Worm (Caenorhabditis elegans) whole organism, L2 larva: ENCODE measurements around the gene srh-281.

Experiments
- C34F6.9 ChIP-seq: fragments of 150-350 bp; optimal IDR thresholded peaks from 2 replicates; lab custom pipeline; 2014; ENCODE audit warnings: missing biosample characterization, missing genetic modification characterization
- F13H6.1 ChIP-seq: sonication (generic microtip); optimal IDR thresholded peaks from 2 replicates; lab custom pipeline; 2016; ENCODE audit warnings: missing genetic modification characterization, missing compliant biosample characterization
- R02D3.7 ChIP-seq: fragments of 150-350 bp; optimal IDR thresholded peaks from 2 replicates; lab custom pipeline; 2014; ENCODE audit warnings: missing biosample characterization, missing genetic modification characterization
- Y55F3AM.14 ChIP-seq: fragments of 200-800 bp; sonication (Bioruptor generic); optimal IDR thresholded peaks from 2 replicates; lab custom pipeline; 2018; ENCODE audit warnings: mild to moderate bottlenecking, missing genetic modification characterization, missing compliant biosample characterization
- ZK546.5 ChIP-seq: sonication (generic microtip); optimal IDR thresholded peaks from 2 replicates; lab custom pipeline; 2017; ENCODE audit warnings: missing biosample characterization, missing genetic modification characterization
- alr-1 ChIP-seq: fragments of 150-350 bp; optimal IDR thresholded peaks from 2 replicates; lab custom pipeline; 2014; ENCODE audit warnings: missing biosample characterization, missing genetic modification characterization
- aly-2 ChIP-seq: fragments of 150-350 bp; optimal IDR thresholded peaks from 2 replicates; lab custom pipeline; 2014; ENCODE audit warnings: missing biosample characterization, missing genetic modification characterization
- blmp-1 ChIP-seq: sonication (generic microtip); optimal IDR thresholded peaks from 2 replicates; lab custom pipeline; 2017; ENCODE audit warnings: missing genetic modification characterization, mild to moderate bottlenecking, missing compliant biosample characterization, antibody characterized with exemption, moderate library complexity; ENCODE audit not compliant: insufficient read depth
- crh-2 ChIP-seq: sonication (generic microtip); optimal IDR thresholded peaks from 2 replicates; lab custom pipeline; 2017; ENCODE audit warnings: missing biosample characterization, missing genetic modification characterization
- dmd-4 ChIP-seq: sonication (generic microtip); optimal IDR thresholded peaks from 2 replicates; lab custom pipeline; 2017; ENCODE audit warnings: missing biosample characterization, missing genetic modification characterization
- egl-27 ChIP-seq: sonication (generic microtip); optimal IDR thresholded peaks from 3 replicates; lab custom pipeline; 2017; ENCODE audit warnings: missing biosample characterization, missing genetic modification reagents, missing genetic modification characterization
- elt-1 ChIP-seq: fragments of 150-350 bp; optimal IDR thresholded peaks from 2 replicates; lab custom pipeline; 2014; ENCODE audit warnings: missing biosample characterization, missing genetic modification characterization
- elt-3 ChIP-seq: sonication (generic microtip); optimal IDR thresholded peaks from 2 replicates; lab custom pipeline; 2017; ENCODE audit warnings: missing biosample characterization, missing genetic modification characterization
- gmeb-1 ChIP-seq: fragments of 150-350 bp; optimal IDR thresholded peaks from 2 replicates; lab custom pipeline; 2014; ENCODE audit warnings: missing biosample characterization, missing genetic modification characterization
- lin-11 ChIP-seq: fragments of 150-350 bp; sonication (generic microtip); optimal IDR thresholded peaks from 2 replicates; lab custom pipeline; 2014; ENCODE audit warnings: missing biosample characterization, missing genetic modification characterization, inconsistent platforms, mixed read lengths
- lin-13 ChIP-seq: fragments of 150-350 bp; optimal IDR thresholded peaks from 2 replicates; lab custom pipeline; 2014; ENCODE audit warnings: missing biosample characterization, missing genetic modification reagents, missing genetic modification characterization
- lsy-2 ChIP-seq, 2 experiments: fragments of 150-350 bp in 1 of 2; sonication (generic microtip) in 1 of 2; optimal IDR thresholded peaks; 2 replicates each; lab custom pipeline; 2014 to 2017; ENCODE audit warnings: missing biosample characterization in 2 of 2, missing genetic modification characterization in 2 of 2
- mbf-1 ChIP-seq: sonication (generic microtip); optimal IDR thresholded peaks from 2 replicates; lab custom pipeline; 2017; ENCODE audit warnings: missing biosample characterization, missing genetic modification characterization
- mdl-1 ChIP-seq, 2 experiments: fragments of 150-350 bp in 1 of 2; sonication (generic microtip) in 1 of 2; optimal IDR thresholded peaks; 2 replicates each; lab custom pipeline; 2017; ENCODE audit warnings: missing biosample characterization in 2 of 2, missing genetic modification characterization in 2 of 2
- nhr-10 ChIP-seq: sonication (generic microtip); optimal IDR thresholded peaks from 2 replicates; lab custom pipeline; 2017; ENCODE audit warnings: missing biosample characterization, missing genetic modification characterization
- nhr-11 ChIP-seq: fragments of 150-350 bp; optimal IDR thresholded peaks from 2 replicates; lab custom pipeline; 2014; ENCODE audit warnings: missing biosample characterization, missing genetic modification characterization
- nhr-129 ChIP-seq: fragments of 150-350 bp; optimal IDR thresholded peaks from 2 replicates; lab custom pipeline; 2014; ENCODE audit warnings: missing biosample characterization, missing genetic modification characterization
- nhr-21 ChIP-seq: fragments of 150-350 bp; optimal IDR thresholded peaks from 2 replicates; lab custom pipeline; 2014; ENCODE audit warnings: missing biosample characterization, missing genetic modification characterization
- nhr-23 ChIP-seq: fragments of 150-350 bp; optimal IDR thresholded peaks from 2 replicates; lab custom pipeline; 2014; ENCODE audit warnings: missing biosample characterization, missing genetic modification reagents, missing genetic modification characterization
- nhr-25 ChIP-seq: fragments of 150-350 bp; sonication (generic microtip); optimal IDR thresholded peaks from 3 replicates; lab custom pipeline; 2014; ENCODE audit warnings: missing biosample characterization, missing genetic modification characterization
- nhr-6 ChIP-seq: fragments of 150-350 bp; optimal IDR thresholded peaks from 2 replicates; lab custom pipeline; 2014; ENCODE audit warnings: missing biosample characterization, missing genetic modification characterization
- sem-4 ChIP-seq: fragments of 150-350 bp; optimal IDR thresholded peaks from 2 replicates; lab custom pipeline; 2014; ENCODE audit warnings: missing biosample characterization, missing genetic modification reagents, missing genetic modification characterization
- sma-3 ChIP-seq: sonication (generic microtip); optimal IDR thresholded peaks from 2 replicates; lab custom pipeline; 2016; ENCODE audit warnings: missing genetic modification reagents, missing genetic modification characterization, missing compliant biosample characterization
- sma-9 ChIP-seq, 2 experiments: fragments of 150-350 bp in 1 of 2; sonication (generic microtip) in 1 of 2; optimal IDR thresholded peaks; 2 replicates each; lab custom pipeline; 2014 to 2016; ENCODE audit warnings: missing genetic modification characterization in 2 of 2, mild to moderate bottlenecking in 1 of 2, missing biosample characterization in 1 of 2, missing compliant biosample characterization in 1 of 2, missing genetic modification reagents in 1 of 2, moderate library complexity in 1 of 2
- unc-39 ChIP-seq: fragments of 150-350 bp; optimal IDR thresholded peaks from 2 replicates; lab custom pipeline; 2014; ENCODE audit warnings: missing biosample characterization, missing genetic modification characterization
- unc-55 ChIP-seq: fragments of 150-350 bp; sonication (generic microtip); optimal IDR thresholded peaks from 3 replicates; lab custom pipeline; 2014; ENCODE audit warnings: missing biosample characterization, missing genetic modification reagents, missing genetic modification characterization
- ztf-1 ChIP-seq: fragments of 200-800 bp; sonication (Bioruptor generic); conservative IDR thresholded peaks from 2 replicates; pipeline ENCODE4 v1.3.6; 2022; ENCODE audit warnings: missing genetic modification characterization, missing compliant biosample characterization
- ztf-11 ChIP-seq: sonication (generic microtip); optimal IDR thresholded peaks from 2 replicates; lab custom pipeline; 2017; ENCODE audit warnings: missing biosample characterization, missing genetic modification characterization
- ztf-4 ChIP-seq: fragments of 150-350 bp; optimal IDR thresholded peaks from 2 replicates; lab custom pipeline; 2014; ENCODE audit warnings: missing biosample characterization, missing genetic modification characterization

Gene srh-281

DNA sequence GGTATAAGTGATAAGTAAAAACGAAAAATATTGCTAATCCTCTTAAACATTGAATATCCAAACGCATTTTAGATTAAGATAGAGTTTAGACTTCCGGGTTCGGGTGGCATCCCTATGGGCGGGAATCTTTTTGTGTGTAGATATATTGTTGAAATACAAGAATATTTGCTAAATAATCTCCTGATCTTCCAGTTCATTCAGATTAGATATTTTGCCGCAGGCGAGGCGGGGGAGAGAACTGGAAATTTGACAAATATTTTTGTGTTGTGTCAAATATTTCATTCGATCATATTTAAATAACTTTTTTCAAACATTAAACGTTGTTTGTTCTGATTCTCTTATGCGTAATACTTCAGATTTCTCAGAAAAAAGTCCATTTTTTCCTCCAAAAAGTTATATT is 19.3 kb downstream of the srh-281 start, which contains the start of gene oac-15:
Gene oac-15, minus strand, starts transcription at position 101 of the 400 bp plus-strand sequence.
- TF ChIP-seq unc-55 (GFP tag; lab: Kevin White, UChicago) = no peak
- TF ChIP-seq nhr-23 (tag; lab: Kevin White, UChicago) = no peak
- no peak for TF ChIP-seq mbf-1 (tag; lab: Kevin White, UChicago)
- TF ChIP-seq blmp-1 (tag; lab: Kevin White, UChicago) = no peak
- no peak for TF ChIP-seq alr-1 (tag; lab: Kevin White, UChicago)
- no peak for TF ChIP-seq dmd-4 (tag; lab: Kevin White, UChicago)

ce11 chrV:16210257-16211002 is 19.8 kb downstream of the srh-281 start, which contains the start of gene F11A5.16:
F11A5.16 (plus strand) TSS chrV:16210952.
- TF ChIP-seq mbf-1 (tag; lab: Kevin White, UChicago) (no peak), sma-9 (GFP tag; optimal IDR thresholded peaks at IDR 0.05; lab: Kevin White, UChicago) (no peak), sma-9 (tag; optimal IDR thresholded peaks at IDR 0.05; lab: Kevin White, UChicago) (no peak), ztf-11 (tag; lab: Kevin White, UChicago) (no peak), nhr-11 (tag; lab: Kevin White, UChicago) (no peak), ZK546.5 (tag; lab: Kevin White, UChicago) (no peak), nhr-25 (tag; lab: Kevin White, UChicago) (no peak), elt-3 (tag; lab: Kevin White, UChicago) (no peak), ztf-4 (no peak), Y55F3AM.14 (no peak), blmp-1 (tag; lab: Kevin White, UChicago) (no peak), elt-1 (tag; lab: Kevin White, UChicago) (no peak), unc-39 (tag; lab: Kevin White, UChicago) (no peak), dmd-4 (tag; lab: Kevin White, UChicago) (no peak), lin-13 (no peak), sem-4 (tag; lab: Kevin White, UChicago) (no peak), sma-3 (GFP tag; lab: Kevin White, UChicago) (no peak)
- TF ChIP-seq, all 48 proteins: peak for 0

DNA sequence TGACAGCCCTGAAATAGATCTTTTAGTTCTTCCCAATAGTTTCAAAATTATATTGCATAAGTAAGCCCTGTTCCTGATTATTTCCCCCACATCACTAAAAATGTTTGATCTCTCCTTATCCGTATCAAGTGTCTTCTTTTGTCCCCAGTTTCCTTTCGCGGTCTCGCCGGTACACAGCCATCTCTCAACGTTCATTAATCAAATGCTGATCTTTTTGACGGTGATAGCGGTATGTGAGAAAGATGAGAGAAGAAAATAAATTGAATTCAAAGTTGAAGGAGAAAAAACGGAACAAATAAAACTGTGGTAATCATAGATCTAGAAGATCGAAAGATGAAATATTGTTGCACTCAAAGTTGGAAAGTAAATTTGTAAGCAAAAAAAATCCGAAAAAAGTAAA is 21.1 kb downstream of the srh-281 start:
- peak; percentile 76 for TF ChIP-seq sma-9 (GFP tag; optimal IDR thresholded peaks at IDR 0.05; lab: Kevin White, UChicago)
- no peak for TF ChIP-seq sma-9 (tag; optimal IDR thresholded peaks at IDR 0.05; lab: Kevin White, UChicago)
- no peak for TF ChIP-seq C34F6.9
- peak; percentile 61 for TF ChIP-seq nhr-21
- no peak for TF ChIP-seq crh-2 (tag; lab: Kevin White, UChicago)

ce11 chrV:16213323-16213722 is 22.7 kb downstream of the srh-281 start:
- TF ChIP-seq nhr-6 (tag; lab: Kevin White, UChicago) (no peak), C34F6.9 (no peak), blmp-1 (tag; lab: Kevin White, UChicago) (peak; percentile 49), sma-3 (GFP tag; lab: Kevin White, UChicago) (peak; percentile 36), sma-9 (GFP tag; optimal IDR thresholded peaks at IDR 0.05; lab: Kevin White, UChicago) (peak; percentile 91), sma-9 (tag; optimal IDR thresholded peaks at IDR 0.05; lab: Kevin White, UChicago) (no peak), gmeb-1 (tag; lab: Kevin White, UChicago) (peak; percentile 27), unc-55 (GFP tag; lab: Kevin White, UChicago) (no peak), mdl-1 (tag; optimal IDR thresholded peaks at IDR 0.05; lab: Kevin White, UChicago) (peak in 1 of 2 experiments; percentile 3), lin-11 (tag; lab: Kevin White, UChicago) (no peak), nhr-10 (tag; lab: Kevin White, UChicago) (no peak), nhr-21 (peak; percentile 81), nhr-25 (tag; lab: Kevin White, UChicago) (peak; percentile 45), crh-2 (tag; lab: Kevin White, UChicago) (peak; percentile 5), egl-27 (peak; percentile 0), Y55F3AM.14 (peak; percentile 14)

DNA sequence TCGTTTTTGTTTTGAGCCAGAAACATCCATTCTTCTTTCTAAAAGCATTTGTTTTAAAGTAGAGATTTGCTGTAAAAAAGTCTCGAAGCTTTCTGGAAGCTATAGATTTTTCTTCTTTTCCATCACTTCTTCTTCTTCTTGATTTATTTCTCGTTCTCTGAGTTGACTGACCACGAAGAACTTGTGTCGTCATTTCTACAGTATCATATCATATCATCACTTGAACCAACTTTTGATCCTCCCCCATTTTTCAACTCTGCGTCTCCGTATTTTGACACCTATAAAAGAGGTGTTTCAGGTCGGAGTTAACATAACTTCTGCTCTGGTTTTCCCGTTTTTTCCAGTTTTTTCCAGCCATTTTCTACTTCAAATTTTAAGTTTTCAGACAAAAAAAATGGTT is 23.9 kb downstream of the srh-281 start, which contains the start of gene F11A5.9:
Gene F11A5.9, plus strand, starts transcription at position 386 of the 400 bp plus-strand sequence.
- TF ChIP-seq nhr-10 (tag; lab: Kevin White, UChicago) (no peak), lsy-2 (tag; optimal IDR thresholded peaks at IDR 0.05; lab: Kevin White, UChicago) (no peak), ztf-1 (GFP tag; lab: Robert Waterston, UW) (no peak), R02D3.7 (tag; lab: Kevin White, UChicago) (no peak), dmd-4 (tag; lab: Kevin White, UChicago) (no peak), nhr-25 (tag; lab: Kevin White, UChicago) (no peak), nhr-129 (tag; lab: Kevin White, UChicago) (no peak), aly-2 (tag; lab: Kevin White, UChicago) (no peak), F13H6.1 (tag; lab: Kevin White, UChicago) (no peak), Y55F3AM.14 (no peak), nhr-21 (no peak)
- TF ChIP-seq, all 48 proteins: peak for 0
